Fruit fly (Drosophila melanogaster): ENCODE measurements around the gene wrm2.

DNA sequence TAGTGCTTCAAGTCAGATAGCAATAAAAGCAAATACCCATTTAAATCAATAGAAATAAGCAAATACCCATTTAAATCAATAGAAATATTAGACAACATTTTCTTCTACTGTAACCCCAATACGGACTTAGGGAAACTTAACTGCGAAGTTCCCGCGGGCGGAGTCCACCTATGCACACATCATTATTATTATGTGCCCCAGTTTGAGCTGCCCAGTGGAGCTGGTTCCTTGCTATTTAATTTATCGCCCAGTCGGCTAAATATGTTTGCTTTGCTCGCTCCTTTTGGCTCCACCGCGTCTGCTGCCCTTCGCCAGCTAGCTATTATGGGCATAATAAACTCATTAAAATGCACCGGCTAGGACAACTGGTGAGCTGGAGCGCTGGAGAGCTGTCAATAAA lies 34.4 kb downstream of the wrm2 start:
- TF ChIP-seq Sin3A (optimal IDR thresholded peaks at IDR 0.05), result no peak
- no peak for TF ChIP-seq h (optimal IDR thresholded peaks at IDR 0.05)
- no peak for TF ChIP-seq psq (optimal IDR thresholded peaks at IDR 0.05)
- TF ChIP-seq ttk (optimal IDR thresholded peaks at IDR 0.05), result no peak
- no peak for TF ChIP-seq insv (optimal IDR thresholded peaks at IDR 0.05)
- no peak for TF ChIP-seq Myc (optimal IDR thresholded peaks at IDR 0.05)

All from Kc167 (cell line).